Worm (Caenorhabditis elegans) whole organism, mixed stage, embryonic: Measurements from ENCODE around the gene Y39E4A.1.

ENCODE experiments used
- M03D4.4 ChIP-seq: sonication (generic microtip); optimal IDR thresholded peaks from 2 replicates; lab custom pipeline; 2017; ENCODE audit warnings: mild to moderate bottlenecking, missing genetic modification characterization, missing compliant biosample characterization
- bed-3 ChIP-seq: fragments of 200-800 bp; sonication (Bioruptor generic); optimal IDR thresholded peaks from 3 replicates; lab custom pipeline; 2018; ENCODE audit warnings: mild to moderate bottlenecking, missing genetic modification characterization, moderate library complexity, missing compliant biosample characterization
- blmp-1 ChIP-seq: fragments of 150-350 bp; optimal IDR thresholded peaks from 2 replicates; lab custom pipeline; 2014; ENCODE audit warnings: missing biosample characterization, missing genetic modification characterization
- ceh-39 ChIP-seq: fragments of 150-350 bp; optimal IDR thresholded peaks from 2 replicates; lab custom pipeline; 2014; ENCODE audit warnings: missing biosample characterization, missing genetic modification characterization
- ces-1 ChIP-seq: fragments of 150-350 bp; optimal IDR thresholded peaks from 2 replicates; lab custom pipeline; 2014; ENCODE audit warnings: missing biosample characterization, missing genetic modification reagents, missing genetic modification characterization
- drap-1 ChIP-seq: fragments of 200-800 bp; sonication (Bioruptor generic); optimal IDR thresholded peaks from 3 replicates; lab custom pipeline; 2018; ENCODE audit warnings: mild to moderate bottlenecking, missing genetic modification characterization, missing compliant biosample characterization
- elt-1 ChIP-seq: sonication (generic microtip); optimal IDR thresholded peaks from 2 replicates; lab custom pipeline; 2017; ENCODE audit warnings: missing genetic modification characterization, mild to moderate bottlenecking, missing compliant biosample characterization, antibody characterized with exemption, moderate library complexity, borderline replicate concordance; ENCODE audit not compliant: insufficient read depth
- flh-1 ChIP-seq: fragments of 200-800 bp; sonication (Bioruptor generic); optimal IDR thresholded peaks from 2 replicates; lab custom pipeline; 2018; ENCODE audit warnings: mild to moderate bottlenecking, missing genetic modification characterization, moderate library complexity, missing compliant biosample characterization
- ham-2 ChIP-seq: fragments of 200-800 bp; sonication (Bioruptor generic); optimal IDR thresholded peaks from 2 replicates; lab custom pipeline; 2018; ENCODE audit warnings: mild to moderate bottlenecking, missing genetic modification characterization, missing compliant biosample characterization
- lin-13 ChIP-seq: fragments of 150-350 bp; optimal IDR thresholded peaks from 2 replicates; lab custom pipeline; 2014; ENCODE audit warnings: missing biosample characterization, missing genetic modification characterization
- lsy-2 ChIP-seq: fragments of 150-350 bp; optimal IDR thresholded peaks from 2 replicates; lab custom pipeline; 2014; ENCODE audit warnings: missing biosample characterization, missing genetic modification characterization
- mab-5 ChIP-seq: fragments of 150-350 bp; optimal IDR thresholded peaks from 2 replicates; lab custom pipeline; 2014; ENCODE audit warnings: missing biosample characterization, missing genetic modification characterization
- mep-1 ChIP-seq: fragments of 150-350 bp; optimal IDR thresholded peaks from 2 replicates; lab custom pipeline; 2017; ENCODE audit warnings: missing biosample characterization, missing genetic modification reagents, missing genetic modification characterization, inconsistent platforms
- mls-2 ChIP-seq: sonication (generic microtip); optimal IDR thresholded peaks from 2 replicates; lab custom pipeline; 2016; ENCODE audit warnings: mild to moderate bottlenecking, missing genetic modification characterization, moderate library complexity, missing compliant biosample characterization
- nhr-12 ChIP-seq: fragments of 150-350 bp; optimal IDR thresholded peaks from 2 replicates; lab custom pipeline; 2014; ENCODE audit warnings: missing biosample characterization, missing genetic modification characterization
- nhr-2 ChIP-seq: fragments of 150-350 bp; optimal IDR thresholded peaks from 2 replicates; lab custom pipeline; 2014; ENCODE audit warnings: missing biosample characterization, missing genetic modification characterization
- nhr-237 ChIP-seq: fragments of 150-350 bp; optimal IDR thresholded peaks from 2 replicates; lab custom pipeline; 2014; ENCODE audit warnings: missing biosample characterization, missing genetic modification characterization
- nhr-28 ChIP-seq: fragments of 150-350 bp; optimal IDR thresholded peaks from 2 replicates; lab custom pipeline; 2014; ENCODE audit warnings: missing biosample characterization, missing genetic modification characterization
- nhr-76 ChIP-seq: sonication (generic microtip); optimal IDR thresholded peaks from 2 replicates; lab custom pipeline; 2017; ENCODE audit warnings: missing biosample characterization, missing genetic modification characterization
- snpc-4 ChIP-seq: fragments of 150-350 bp; optimal IDR thresholded peaks from 2 replicates; lab custom pipeline; 2014; ENCODE audit warnings: missing biosample characterization, missing genetic modification characterization
- sptf-1 ChIP-seq: sonication (generic microtip); optimal IDR thresholded peaks from 2 replicates; lab custom pipeline; 2017; ENCODE audit warnings: mild to moderate bottlenecking, missing genetic modification characterization, moderate library complexity, missing compliant biosample characterization
- tbx-8 ChIP-seq: fragments of 200-800 bp; sonication (Bioruptor generic); optimal IDR thresholded peaks from 2 replicates; lab custom pipeline; 2018; ENCODE audit warnings: mild to moderate bottlenecking, missing genetic modification characterization, moderate library complexity, missing compliant biosample characterization
- unc-120 ChIP-seq: sonication (generic microtip); optimal IDR thresholded peaks from 2 replicates; lab custom pipeline; 2017; ENCODE audit warnings: missing genetic modification characterization, missing compliant biosample characterization; ENCODE audit not compliant: poor library complexity, severe bottlenecking
- unc-39 ChIP-seq: fragments of 150-350 bp; optimal IDR thresholded peaks from 2 replicates; lab custom pipeline; 2014; ENCODE audit warnings: missing biosample characterization, missing genetic modification characterization
- unc-62 ChIP-seq: fragments of 150-350 bp; optimal IDR thresholded peaks from 2 replicates; lab custom pipeline; 2014; ENCODE audit warnings: missing biosample characterization, missing genetic modification reagents, missing genetic modification characterization
- zip-8 ChIP-seq: fragments of 150-350 bp; optimal IDR thresholded peaks from 2 replicates; lab custom pipeline; 2014; ENCODE audit warnings: missing biosample characterization, missing genetic modification characterization
- ztf-11 ChIP-seq: fragments of 150-350 bp; optimal IDR thresholded peaks from 2 replicates; lab custom pipeline; 2014; ENCODE audit warnings: missing biosample characterization, missing genetic modification characterization

Gene Y39E4A.1

DNA sequence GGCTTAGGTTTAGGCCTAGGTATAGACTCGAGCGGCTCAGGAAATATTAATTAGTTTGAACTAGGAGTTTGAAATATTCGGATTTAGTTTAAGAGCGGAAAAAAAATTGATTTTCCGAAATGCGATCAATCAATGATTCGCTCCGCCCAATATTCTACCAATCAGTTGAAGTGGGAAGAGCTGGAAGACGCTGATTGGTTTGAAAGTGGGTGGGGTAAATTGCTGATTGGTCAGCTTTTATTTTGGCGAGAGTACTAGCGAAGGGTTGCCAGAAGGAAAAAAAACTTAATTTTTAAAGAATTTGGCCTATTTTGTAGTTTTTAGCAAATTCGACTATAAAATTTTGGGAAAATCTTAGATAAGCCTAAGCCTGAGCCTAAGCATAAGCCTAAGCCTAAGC is 7.1 kb upstream of the Y39E4A.1 start:
- TF ChIP-seq ces-1 (GFP tag; lab: Kevin White, UChicago) (no peak), nhr-28 (tag; lab: Kevin White, UChicago) (no peak), unc-39 (tag; lab: Kevin White, UChicago) (no peak), elt-1 (tag; lab: Kevin White, UChicago) (no peak), nhr-2 (no peak), ham-2 (GFP tag; lab: Kevin White, UChicago) (no peak), zip-8 (no peak), bed-3 (GFP tag; lab: Kevin White, UChicago) (no peak), drap-1 (GFP tag; lab: Kevin White, UChicago) (no peak), mab-5 (tag; lab: Kevin White, UChicago) (no peak), nhr-12 (tag; lab: Kevin White, UChicago) (no peak), lin-13 (tag; lab: Kevin White, UChicago) (no peak), snpc-4 (no peak), sptf-1 (tag; lab: Kevin White, UChicago) (no peak)
- TF ChIP-seq, all 35 proteins: peak for 0

- TF ChIP-seq lsy-2 (no peak), unc-39 (tag; lab: Kevin White, UChicago) (no peak), mep-1 (tag; lab: Kevin White, UChicago) (no peak), M03D4.4 (no peak), mls-2 (tag; lab: Kevin White, UChicago) (no peak), unc-62 (no peak), ces-1 (GFP tag; lab: Kevin White, UChicago) (no peak), unc-120 (tag; lab: Kevin White, UChicago) (no peak), snpc-4 (no peak), drap-1 (GFP tag; lab: Kevin White, UChicago) (no peak)
These were observed 6.1 kb upstream of the Y39E4A.1 start for ce11 chrIII:12945072-12945471.

- TF ChIP-seq ceh-39 (tag; lab: Kevin White, UChicago) (no peak), lin-13 (tag; lab: Kevin White, UChicago) (no peak), ces-1 (GFP tag; lab: Kevin White, UChicago) (peak; percentile 20)
These were observed 1.4 kb downstream of the Y39E4A.1 start for ce11 chrIII:12952615-12953014.

DNA sequence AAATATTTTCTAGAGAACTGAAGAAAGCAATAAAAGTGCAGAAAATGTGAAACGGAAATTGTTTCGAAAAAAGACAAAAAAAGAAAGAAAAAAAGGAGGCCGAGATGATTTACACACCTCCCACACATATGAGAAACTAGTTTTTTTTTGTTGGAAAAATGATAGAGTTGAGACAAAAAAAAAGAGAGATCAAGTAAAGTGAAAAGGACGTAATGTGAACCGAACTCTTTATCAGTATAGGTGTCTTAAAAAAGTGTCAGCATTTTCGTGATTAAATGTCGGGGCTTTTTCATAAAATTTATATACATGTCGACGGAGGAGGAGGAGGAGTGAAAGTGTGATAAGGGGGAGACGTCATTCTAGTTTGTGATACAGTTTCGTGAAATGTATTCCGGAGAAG is 8.1 kb downstream of the Y39E4A.1 start:
- no peak for TF ChIP-seq zip-8
- no peak for TF ChIP-seq lin-13 (tag; lab: Kevin White, UChicago)
- no peak for TF ChIP-seq drap-1 (GFP tag; lab: Kevin White, UChicago)
- no peak for TF ChIP-seq nhr-76 (tag; lab: Kevin White, UChicago)
- TF ChIP-seq blmp-1 (tag; lab: Kevin White, UChicago): no peak

DNA sequence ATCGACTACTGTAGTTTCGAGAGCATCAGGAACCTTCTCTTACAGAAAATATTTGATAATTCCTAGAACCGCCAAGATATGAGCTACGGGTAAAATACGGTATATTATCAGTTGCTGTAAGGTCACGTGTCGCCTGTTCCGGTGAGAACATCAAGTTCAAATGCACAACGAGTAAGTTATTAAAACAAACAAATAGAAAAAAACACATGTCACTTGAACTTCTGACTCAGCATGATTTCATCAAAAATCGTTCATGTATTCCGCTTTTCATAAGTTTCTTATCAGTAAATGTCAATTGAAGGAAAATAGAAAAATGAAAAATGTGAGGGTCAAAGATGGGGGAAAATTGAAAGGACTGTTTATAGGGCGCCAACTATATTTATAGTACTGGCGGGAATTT is 9.5 kb downstream of the Y39E4A.1 start:
- no peak for TF ChIP-seq ztf-11
- TF ChIP-seq elt-1 (tag; lab: Kevin White, UChicago): no peak
- TF ChIP-seq nhr-237 (tag; lab: Kevin White, UChicago): no peak
- no peak for TF ChIP-seq unc-120 (tag; lab: Kevin White, UChicago)

- TF ChIP-seq mep-1 (tag; lab: Kevin White, UChicago) (no peak), tbx-8 (GFP tag; lab: Kevin White, UChicago) (no peak), flh-1 (GFP tag; lab: Kevin White, UChicago) (no peak), ztf-11 (no peak), unc-39 (tag; lab: Kevin White, UChicago) (no peak), nhr-237 (tag; lab: Kevin White, UChicago) (no peak), lin-13 (tag; lab: Kevin White, UChicago) (no peak), mls-2 (tag; lab: Kevin White, UChicago) (no peak), ceh-39 (tag; lab: Kevin White, UChicago) (no peak), unc-120 (tag; lab: Kevin White, UChicago) (no peak), mab-5 (tag; lab: Kevin White, UChicago) (no peak), blmp-1 (tag; lab: Kevin White, UChicago) (no peak), lsy-2 (no peak), nhr-76 (tag; lab: Kevin White, UChicago) (no peak), bed-3 (GFP tag; lab: Kevin White, UChicago) (no peak)
These were observed 15.7 kb downstream of the Y39E4A.1 start, which contains the start of gene ttm-1 for ce11 chrIII:12966895-12967294. Gene ttm-1 (minus strand): TSS chrIII:12966995.
